Fruit fly (Drosophila melanogaster): ENCODE results near the gene Sps2.

- TF ChIP-seq pan (optimal IDR thresholded peaks at IDR 0.05) (no peak), sv (GFP tag; optimal IDR thresholded peaks at IDR 0.05) (no peak), Jra (GFP tag; optimal IDR thresholded peaks at IDR 0.05) (no peak), dsf (GFP tag; optimal IDR thresholded peaks at IDR 0.05; ENCODE audit: borderline replicate concordance) (no peak), psq (GFP tag; optimal IDR thresholded peaks at IDR 0.05) (no peak), GATAd (GFP tag; optimal IDR thresholded peaks at IDR 0.05) (no peak), h (GFP tag; optimal IDR thresholded peaks at IDR 0.05) (no peak), usp (GFP tag; optimal IDR thresholded peaks at IDR 0.05) (no peak), Hr78 (GFP tag; optimal IDR thresholded peaks at IDR 0.05) (no peak)
Observed at dm6 chr2L:10339841-10340240, 2.6 kb upstream of the Sps2 start.
